Fruit fly (Drosophila melanogaster) S2 (cell line): ENCODE measurements around the gene Alp10.

Experiments used
- CG8478 ChIP-seq: fragments of >200 bp; optimal IDR thresholded peaks from 2 replicates; lab custom pipeline; 2018
- CTCF ChIP-seq, 2 experiments: fragments of >200 bp; optimal IDR thresholded peaks; 2 replicates each; lab custom pipeline; 2018

dm6 chr3L:5578595-5578994 lies 16.5 kb downstream of the Alp10 start:
- TF ChIP-seq CG8478 (lab: Kevin White, UChicago) (no peak), CTCF (optimal IDR thresholded peaks at IDR 0.05; lab: Kevin White, UChicago) (no peak)
